Worm (Caenorhabditis elegans) whole organism, young adult: Measurements from ENCODE around the gene coa-7.

Source experiments
- F37B4.10 ChIP-seq: fragments of 200-800 bp; sonication (Bioruptor generic); IDR thresholded peaks from 2 replicates; pipeline ENCODE4 v1.3.6; 2022; ENCODE audit warnings: missing genetic modification characterization, missing compliant biosample characterization
- F57A8.1 ChIP-seq: fragments of 200-800 bp; sonication (Bioruptor generic); optimal IDR thresholded peaks from 2 replicates; lab custom pipeline; 2018; ENCODE audit warnings: mild to moderate bottlenecking, missing genetic modification characterization, moderate library complexity, missing compliant biosample characterization
- K12H6.12 ChIP-seq: fragments of 200-800 bp; sonication (Bioruptor generic); optimal IDR thresholded peaks from 2 replicates; lab custom pipeline; 2018; ENCODE audit warnings: mild to moderate bottlenecking, missing genetic modification characterization, missing compliant biosample characterization
- T07F8.4 ChIP-seq: sonication (generic microtip); optimal IDR thresholded peaks from 2 replicates; lab custom pipeline; 2016; ENCODE audit warnings: mild to moderate bottlenecking, missing genetic modification characterization, moderate library complexity, missing compliant biosample characterization
- Y95B8A.8 ChIP-seq: fragments of 200-800 bp; sonication (Bioruptor generic); IDR thresholded peaks from 2 replicates; pipeline ENCODE4 v1.3.6; 2022; ENCODE audit warnings: missing genetic modification reagents, missing genetic modification characterization, missing compliant biosample characterization
- ZK185.1 ChIP-seq: sonication (generic microtip); optimal IDR thresholded peaks from 2 replicates; lab custom pipeline; 2016; ENCODE audit warnings: mild to moderate bottlenecking, missing genetic modification characterization, missing compliant biosample characterization; ENCODE audit not compliant: poor library complexity, severe bottlenecking
- akir-1 ChIP-seq: fragments of 200-800 bp; sonication (Bioruptor generic); optimal IDR thresholded peaks from 2 replicates; lab custom pipeline; 2018; ENCODE audit warnings: mild to moderate bottlenecking, missing genetic modification characterization, moderate library complexity, missing compliant biosample characterization
- aptf-2 ChIP-seq: fragments of 200-800 bp; sonication (Bioruptor generic); conservative IDR thresholded peaks from 2 replicates; pipeline ENCODE4 v1.3.6; 2022; ENCODE audit warnings: missing genetic modification reagents, missing genetic modification characterization, missing compliant biosample characterization
- atf-7 ChIP-seq: sonication (generic microtip); optimal IDR thresholded peaks from 2 replicates; lab custom pipeline; 2017; ENCODE audit warnings: mild to moderate bottlenecking, missing genetic modification characterization, missing compliant biosample characterization
- athp-1 ChIP-seq: sonication (generic microtip); optimal IDR thresholded peaks from 2 replicates; lab custom pipeline; 2017; ENCODE audit warnings: mild to moderate bottlenecking, missing genetic modification characterization, missing compliant biosample characterization
- attf-3 ChIP-seq: fragments of 200-800 bp; sonication (Bioruptor generic); conservative IDR thresholded peaks from 2 replicates; pipeline ENCODE4 v1.3.6; 2022; ENCODE audit warnings: missing genetic modification reagents, missing genetic modification characterization, missing compliant biosample characterization
- cebp-1 ChIP-seq, 2 experiments: fragments of 200-800 bp in 1 of 2; sonication (Bioruptor generic) in 1 of 2; sonication (generic microtip) in 1 of 2; IDR thresholded peaks in 1 of 2; optimal IDR thresholded peaks in 1 of 2; 2 replicates each; pipeline versions ENCODE4 v1.3.6 to Lab custom; 2017 to 2022; ENCODE audit warnings: missing compliant biosample characterization in 2 of 2, missing genetic modification characterization in 2 of 2, mild to moderate bottlenecking in 1 of 2, missing genetic modification reagents in 1 of 2, moderate library complexity in 1 of 2
- ceh-27 ChIP-seq: fragments of 200-800 bp; sonication (Bioruptor generic); optimal IDR thresholded peaks from 2 replicates; lab custom pipeline; 2018; ENCODE audit warnings: mild to moderate bottlenecking, missing genetic modification characterization, moderate library complexity, missing compliant biosample characterization
- ceh-91 ChIP-seq: fragments of 200-800 bp; sonication (Bioruptor generic); IDR thresholded peaks from 2 replicates; pipeline ENCODE4 v1.3.6; 2022; ENCODE audit warnings: missing genetic modification reagents, missing genetic modification characterization, missing compliant biosample characterization
- die-1 ChIP-seq: sonication (generic microtip); optimal IDR thresholded peaks from 2 replicates; lab custom pipeline; 2016; ENCODE audit warnings: missing genotype, mild to moderate bottlenecking, missing genetic modification characterization, missing compliant biosample characterization
- dox-1 ChIP-seq: fragments of 200-800 bp; sonication (Bioruptor generic); IDR thresholded peaks from 2 replicates; pipeline ENCODE4 v1.3.6; 2022; ENCODE audit warnings: missing genetic modification reagents, missing genetic modification characterization, missing compliant biosample characterization
- efl-1 ChIP-seq: fragments of 150-350 bp; optimal IDR thresholded peaks from 2 replicates; lab custom pipeline; 2014; ENCODE audit warnings: missing biosample characterization, missing genetic modification reagents, missing genetic modification characterization
- ekl-4 ChIP-seq: fragments of 200-800 bp; sonication (Bioruptor generic); IDR thresholded peaks from 2 replicates; pipeline ENCODE4 v1.3.6; 2022; ENCODE audit warnings: missing genetic modification reagents, missing genetic modification characterization, missing compliant biosample characterization
- hmg-1.2 ChIP-seq: fragments of 200-800 bp; sonication (Bioruptor generic); IDR thresholded peaks from 2 replicates; pipeline ENCODE4 v1.3.6; 2022; ENCODE audit warnings: missing genetic modification reagents, missing genetic modification characterization, missing compliant biosample characterization
- hmg-20 ChIP-seq: fragments of 200-800 bp; sonication (Bioruptor generic); IDR thresholded peaks from 2 replicates; pipeline ENCODE4 v1.3.6; 2022; ENCODE audit warnings: missing genetic modification reagents, missing genetic modification characterization, missing compliant biosample characterization
- lin-26 ChIP-seq: fragments of 200-800 bp; sonication (Bioruptor generic); IDR thresholded peaks from 2 replicates; pipeline ENCODE4 v1.3.6; 2022; ENCODE audit warnings: missing genetic modification reagents, missing genetic modification characterization, missing compliant biosample characterization
- lin-35 ChIP-seq, 3 experiments: fragments of 150-350 bp in 2 of 3; sonication (generic microtip) in 1 of 3; optimal IDR thresholded peaks; 2 replicates each; lab custom pipeline; 2014 to 2018; ENCODE audit warnings: missing biosample characterization in 3 of 3, missing genetic modification characterization in 3 of 3, missing genetic modification reagents in 3 of 3
- lin-40 ChIP-seq: sonication (generic microtip); optimal IDR thresholded peaks from 2 replicates; lab custom pipeline; 2016; ENCODE audit warnings: missing genetic modification characterization, mild to moderate bottlenecking, missing compliant biosample characterization, missing genotype, missing genetic modification reagents
- lir-1 ChIP-seq: fragments of 200-800 bp; sonication (Bioruptor generic); conservative IDR thresholded peaks from 2 replicates; pipeline ENCODE4 v1.3.6; 2022; ENCODE audit warnings: missing genetic modification reagents, missing genetic modification characterization, missing compliant biosample characterization
- lsl-1 ChIP-seq: fragments of 200-800 bp; sonication (Bioruptor generic); optimal IDR thresholded peaks from 2 replicates; lab custom pipeline; 2018; ENCODE audit warnings: mild to moderate bottlenecking, missing genetic modification characterization, moderate library complexity, missing compliant biosample characterization
- lsy-27 ChIP-seq: sonication (generic microtip); optimal IDR thresholded peaks from 2 replicates; lab custom pipeline; 2017; ENCODE audit warnings: missing genetic modification characterization, mild to moderate bottlenecking, missing compliant biosample characterization, antibody characterized with exemption, missing genotype, borderline replicate concordance; ENCODE audit not compliant: insufficient read depth
- mes-4 ChIP-seq: sonication (generic microtip); optimal IDR thresholded peaks from 2 replicates; lab custom pipeline; 2016; ENCODE audit warnings: missing genotype, missing genetic modification characterization, missing compliant biosample characterization
- nfya-1 ChIP-seq: sonication (generic microtip); optimal IDR thresholded peaks from 2 replicates; lab custom pipeline; 2017; ENCODE audit warnings: antibody characterized with exemption, missing compliant biosample characterization, missing genetic modification characterization, borderline replicate concordance; ENCODE audit not compliant: insufficient read depth
- nfyb-1 ChIP-seq: fragments of 200-800 bp; sonication (Bioruptor generic); IDR thresholded peaks from 2 replicates; pipeline ENCODE4 v1.3.6; 2022; ENCODE audit warnings: missing genetic modification reagents, missing genetic modification characterization, missing compliant biosample characterization
- nhr-27 ChIP-seq: fragments of 200-800 bp; sonication (Bioruptor generic); optimal IDR thresholded peaks from 2 replicates; lab custom pipeline; 2018; ENCODE audit warnings: mild to moderate bottlenecking, missing genetic modification characterization, moderate library complexity, missing compliant biosample characterization
- pbrm-1 ChIP-seq: fragments of 200-800 bp; sonication (Bioruptor generic); IDR thresholded peaks from 2 replicates; pipeline ENCODE4 v1.3.6; 2022; ENCODE audit warnings: missing genetic modification reagents, missing genetic modification characterization, missing compliant biosample characterization
- rcor-1 ChIP-seq: fragments of 200-800 bp; sonication (Bioruptor generic); IDR thresholded peaks from 2 replicates; pipeline ENCODE4 v1.3.6; 2022; ENCODE audit warnings: missing genetic modification reagents, missing genetic modification characterization, missing compliant biosample characterization
- repo-1 ChIP-seq: sonication (generic microtip); optimal IDR thresholded peaks from 2 replicates; lab custom pipeline; 2017; ENCODE audit warnings: mild to moderate bottlenecking, missing genetic modification characterization, missing compliant biosample characterization
- snpc-3.4 ChIP-seq: sonication (generic microtip); optimal IDR thresholded peaks from 2 replicates; lab custom pipeline; 2017; ENCODE audit warnings: missing genetic modification characterization, mild to moderate bottlenecking, missing compliant biosample characterization, antibody characterized with exemption, moderate library complexity, missing genotype, missing genetic modification reagents
- snpc-4 ChIP-seq, 5 experiments: fragments of 150-350 bp in 1 of 5; sonication (generic microtip) in 4 of 5; optimal IDR thresholded peaks; 2 replicates each; lab custom pipeline; 2014 to 2018; ENCODE audit warnings: missing genetic modification characterization in 5 of 5, missing biosample characterization in 3 of 5, antibody characterized with exemption in 2 of 5, mild to moderate bottlenecking in 2 of 5, missing compliant biosample characterization in 2 of 5, missing genotype in 2 of 5, moderate library complexity in 2 of 5, missing genetic modification reagents in 1 of 5
- sptf-2 ChIP-seq: fragments of 200-800 bp; sonication (Bioruptor generic); optimal IDR thresholded peaks from 2 replicates; lab custom pipeline; 2018; ENCODE audit warnings: mild to moderate bottlenecking, missing genetic modification characterization, missing compliant biosample characterization
- unc-62 ChIP-seq: fragments of 150-350 bp; optimal IDR thresholded peaks from 2 replicates; lab custom pipeline; 2014; ENCODE audit warnings: missing biosample characterization, missing genetic modification reagents, missing genetic modification characterization
- zfh-2 ChIP-seq: fragments of 200-800 bp; sonication (Bioruptor generic); conservative IDR thresholded peaks from 2 replicates; pipeline ENCODE4 v1.3.6; 2022; ENCODE audit warnings: missing genetic modification reagents, missing genetic modification characterization, missing compliant biosample characterization
- ztf-22 ChIP-seq: fragments of 200-800 bp; sonication (Bioruptor generic); optimal IDR thresholded peaks from 2 replicates; lab custom pipeline; 2018; ENCODE audit warnings: mild to moderate bottlenecking, missing genetic modification characterization, moderate library complexity, missing compliant biosample characterization
- ztf-25 ChIP-seq: fragments of 200-800 bp; sonication (Bioruptor generic); IDR thresholded peaks from 2 replicates; pipeline ENCODE4 v1.3.6; 2022; ENCODE audit warnings: missing genetic modification reagents, missing genetic modification characterization, missing compliant biosample characterization
- ztf-3 ChIP-seq: fragments of 200-800 bp; sonication (Bioruptor generic); optimal IDR thresholded peaks from 2 replicates; lab custom pipeline; 2018; ENCODE audit warnings: mild to moderate bottlenecking, missing genetic modification characterization, missing compliant biosample characterization

coa-7 gene

ce11 chrII:11634057-11634676, 16.8 kb downstream of the coa-7 start (continued):
- no peak for TF ChIP-seq hmg-20 (GFP tag; lab: Robert Waterston, UW)
- no peak for TF ChIP-seq efl-1
- TF ChIP-seq sptf-2 (GFP tag; lab: Kevin White, UChicago), result peak; percentile 26
- TF ChIP-seq athp-1 (tag; lab: Kevin White, UChicago), result peak; percentile 18
- no peak for TF ChIP-seq ztf-25 (GFP tag; lab: Robert Waterston, UW)
- TF ChIP-seq F57A8.1, result no peak
- TF ChIP-seq mes-4 (tag; lab: Kevin White, UChicago), result no peak
- no peak for TF ChIP-seq Y95B8A.8 (GFP tag; lab: Robert Waterston, UW)
- TF ChIP-seq ekl-4 (GFP tag; lab: Robert Waterston, UW), result peak; percentile 68; the same call in 1 of the 2 replicates
- no peak for TF ChIP-seq nhr-27 (tag; lab: Kevin White, UChicago)
- TF ChIP-seq lin-40 (tag; lab: Kevin White, UChicago), result peak; percentile 87
- peak; percentile 5 for TF ChIP-seq akir-1 (GFP tag; lab: Kevin White, UChicago)
- 0 out of 2 replicates have a peak, but pooled peaks have one; percentile 36 for TF ChIP-seq ceh-91 (GFP tag; lab: Robert Waterston, UW)
- no peak for TF ChIP-seq nfya-1
- TF ChIP-seq lsl-1, result no peak
- TF ChIP-seq lin-35 (GFP tag; optimal IDR thresholded peaks at IDR 0.05; lab: Kevin White, UChicago), result peak in 1 of 3 experiments; percentile 50
- peak; percentile 98 for TF ChIP-seq zfh-2 (GFP tag; lab: Robert Waterston, UW)
- TF ChIP-seq aptf-2, result no peak
- peak; percentile 76 for TF ChIP-seq lir-1 (GFP tag; lab: Robert Waterston, UW)
- peak; percentile 60 for TF ChIP-seq ZK185.1
- TF ChIP-seq pbrm-1, result peak; percentile 79; the same call in 1 of the 2 replicates
- peak; percentile 7 for TF ChIP-seq snpc-3.4 (tag; lab: Kevin White, UChicago)
- no peak for TF ChIP-seq T07F8.4
- peak; percentile 52 for TF ChIP-seq atf-7 (tag; lab: Kevin White, UChicago)
- TF ChIP-seq unc-62 (GFP tag; lab: Kevin White, UChicago), result peak; percentile 38
- peak; percentile 39 for TF ChIP-seq die-1 (tag; lab: Kevin White, UChicago)
- TF ChIP-seq ztf-22 (GFP tag; lab: Kevin White, UChicago), result peak; percentile 67
- TF ChIP-seq repo-1 (tag; lab: Kevin White, UChicago), result peak; percentile 67
- no peak for TF ChIP-seq lsy-27
- TF ChIP-seq, all 124 proteins: peak for 52

DNA sequence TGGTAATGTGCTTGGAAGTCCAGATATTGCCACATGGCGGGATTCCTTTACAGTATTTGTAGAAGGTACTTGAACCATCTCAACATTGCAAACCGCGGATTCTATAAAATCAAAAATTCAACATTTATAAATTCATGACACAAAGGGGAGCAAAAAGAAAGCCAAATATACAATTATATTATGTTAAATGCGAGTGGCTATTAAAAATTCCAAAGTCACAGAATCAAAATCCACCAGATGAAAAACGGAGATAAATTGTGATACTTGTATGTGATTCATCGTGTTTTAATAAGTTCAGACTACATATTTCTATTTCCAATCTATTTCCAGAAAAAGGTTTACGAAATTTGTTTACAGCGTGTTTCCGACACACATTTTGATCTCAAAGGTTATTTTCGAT, 17.4 kb downstream of the coa-7 start, which contains the start of gene din-1:
Gene din-1 (minus strand): TSS at position 101 of the 400 bp plus-strand sequence.
- TF ChIP-seq attf-3 (GFP tag; lab: Robert Waterston, UW) (no peak), F37B4.10 (GFP tag; lab: Robert Waterston, UW) (no peak), lin-26 (no peak)

DNA sequence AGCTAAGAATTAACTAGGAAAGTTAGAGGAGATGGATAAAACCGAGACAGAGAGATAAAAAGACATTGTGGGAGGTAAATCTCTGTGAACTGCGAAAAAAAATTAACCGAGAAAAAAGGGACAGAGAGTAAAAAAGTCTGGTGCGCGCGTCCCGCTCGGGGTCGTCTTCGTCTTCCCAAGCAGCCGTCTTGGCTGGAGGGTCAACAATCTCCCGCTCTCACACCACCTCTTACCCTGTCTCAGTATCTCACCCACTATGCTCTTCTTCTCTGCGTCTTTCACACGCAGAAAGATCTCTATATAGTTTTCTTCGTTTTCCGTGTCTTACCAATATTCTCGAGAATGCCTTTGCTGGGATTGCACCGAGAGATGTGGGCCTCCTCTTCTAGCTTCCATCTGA, 18.3 kb downstream of the coa-7 start:
- TF ChIP-seq rcor-1 (GFP tag; lab: Robert Waterston, UW), result peak; percentile 10; the same call in 1 of the 2 replicates
- no peak for TF ChIP-seq unc-62 (GFP tag; lab: Kevin White, UChicago)
- TF ChIP-seq zfh-2 (GFP tag; lab: Robert Waterston, UW), result peak; percentile 68
- peak; percentile 34; the same call in 1 of the 2 replicates for TF ChIP-seq nfyb-1 (GFP tag; lab: Robert Waterston, UW)
- TF ChIP-seq K12H6.12 (tag; lab: Kevin White, UChicago), result peak; percentile 25
- no peak for TF ChIP-seq ztf-3 (GFP tag; lab: Kevin White, UChicago)
- no peak for TF ChIP-seq athp-1 (tag; lab: Kevin White, UChicago)
- peak; percentile 21 for TF ChIP-seq ceh-27
- peak in 1 of 3 experiments; percentile 19 for TF ChIP-seq lin-35 (GFP tag; optimal IDR thresholded peaks at IDR 0.05; lab: Kevin White, UChicago)
- TF ChIP-seq cebp-1 (GFP tag; IDR thresholded peaks at IDR 0.05; lab: Robert Waterston, UW), result no peak
- peak; percentile 46 for TF ChIP-seq cebp-1 (tag; optimal IDR thresholded peaks at IDR 0.05; lab: Kevin White, UChicago)
- TF ChIP-seq snpc-4 (GFP tag; optimal IDR thresholded peaks at IDR 0.05; lab: Kevin White, UChicago), result no peak
- peak in 1 of 4 experiments; percentile 25 for TF ChIP-seq snpc-4 (tag; optimal IDR thresholded peaks at IDR 0.05; lab: Kevin White, UChicago)
- TF ChIP-seq hmg-1.2, result peak; percentile 70; the same call in 1 of the 2 replicates
- peak; percentile 19; the same call in 1 of the 2 replicates for TF ChIP-seq dox-1 (GFP tag; lab: Robert Waterston, UW)
